Worm (Caenorhabditis elegans) whole organism, L2 larva: ENCODE results near the gene rap-2.

Experiments used
- ama-1 ChIP-seq: fragments of 150-350 bp; optimal IDR thresholded peaks from 2 replicates; lab custom pipeline; 2018; ENCODE audit warnings: inconsistent platforms
- blmp-1 ChIP-seq: sonication (generic microtip); optimal IDR thresholded peaks from 2 replicates; lab custom pipeline; 2017; ENCODE audit warnings: missing genetic modification characterization, mild to moderate bottlenecking, missing compliant biosample characterization, antibody characterized with exemption, moderate library complexity; ENCODE audit not compliant: insufficient read depth
- egl-27 ChIP-seq: sonication (generic microtip); optimal IDR thresholded peaks from 3 replicates; lab custom pipeline; 2017; ENCODE audit warnings: missing biosample characterization, missing genetic modification reagents, missing genetic modification characterization
- elt-3 ChIP-seq: sonication (generic microtip); optimal IDR thresholded peaks from 2 replicates; lab custom pipeline; 2017; ENCODE audit warnings: missing biosample characterization, missing genetic modification characterization
- fos-1 ChIP-seq: fragments of 150-350 bp; optimal IDR thresholded peaks from 2 replicates; lab custom pipeline; 2014; ENCODE audit warnings: missing biosample characterization, missing genetic modification characterization
- lin-39 ChIP-seq: fragments of 150-350 bp; optimal IDR thresholded peaks from 2 replicates; lab custom pipeline; 2014; ENCODE audit warnings: missing biosample characterization, missing genetic modification reagents, missing genetic modification characterization
- mdl-1 ChIP-seq, 2 experiments: fragments of 150-350 bp in 1 of 2; sonication (generic microtip) in 1 of 2; optimal IDR thresholded peaks; 2 replicates each; lab custom pipeline; 2017; ENCODE audit warnings: missing biosample characterization in 2 of 2, missing genetic modification characterization in 2 of 2
- nhr-12 ChIP-seq: fragments of 150-350 bp; optimal IDR thresholded peaks from 2 replicates; lab custom pipeline; 2014; ENCODE audit warnings: missing biosample characterization, missing genetic modification characterization
- nhr-237 ChIP-seq: fragments of 150-350 bp; optimal IDR thresholded peaks from 2 replicates; lab custom pipeline; 2014; ENCODE audit warnings: missing biosample characterization, missing genetic modification characterization
- nhr-25 ChIP-seq: fragments of 150-350 bp; sonication (generic microtip); optimal IDR thresholded peaks from 3 replicates; lab custom pipeline; 2014; ENCODE audit warnings: missing biosample characterization, missing genetic modification characterization
- unc-39 ChIP-seq: fragments of 150-350 bp; optimal IDR thresholded peaks from 2 replicates; lab custom pipeline; 2014; ENCODE audit warnings: missing biosample characterization, missing genetic modification characterization
- unc-55 ChIP-seq: fragments of 150-350 bp; sonication (generic microtip); optimal IDR thresholded peaks from 3 replicates; lab custom pipeline; 2014; ENCODE audit warnings: missing biosample characterization, missing genetic modification reagents, missing genetic modification characterization
- unc-62 ChIP-seq: fragments of 150-350 bp; optimal IDR thresholded peaks from 2 replicates; lab custom pipeline; 2014; ENCODE audit warnings: missing biosample characterization, missing genetic modification reagents, missing genetic modification characterization
- ztf-4 ChIP-seq: fragments of 150-350 bp; optimal IDR thresholded peaks from 2 replicates; lab custom pipeline; 2014; ENCODE audit warnings: missing biosample characterization, missing genetic modification characterization

- TF ChIP-seq nhr-25 (tag; lab: Kevin White, UChicago) (no peak), mdl-1 (tag; optimal IDR thresholded peaks at IDR 0.05; lab: Kevin White, UChicago) (no peak), unc-62 (GFP tag; lab: Kevin White, UChicago) (no peak), nhr-237 (tag; lab: Kevin White, UChicago) (no peak), unc-39 (tag; lab: Kevin White, UChicago) (no peak), egl-27 (no peak), unc-55 (GFP tag; lab: Kevin White, UChicago) (no peak), nhr-12 (tag; lab: Kevin White, UChicago) (no peak), blmp-1 (tag; lab: Kevin White, UChicago) (no peak), elt-3 (no peak), ama-1 (no peak), fos-1 (tag; lab: Kevin White, UChicago) (no peak), ztf-4 (tag; lab: Kevin White, UChicago) (no peak), lin-39 (no peak)
Observed at ce11 chrV:15111660-15112059, 47.8 kb upstream of the rap-2 start, which contains the start of gene T01G5.7.
